Worm (Caenorhabditis elegans): Measurements from ENCODE around the gene Y105C5A.1272.

DNA sequence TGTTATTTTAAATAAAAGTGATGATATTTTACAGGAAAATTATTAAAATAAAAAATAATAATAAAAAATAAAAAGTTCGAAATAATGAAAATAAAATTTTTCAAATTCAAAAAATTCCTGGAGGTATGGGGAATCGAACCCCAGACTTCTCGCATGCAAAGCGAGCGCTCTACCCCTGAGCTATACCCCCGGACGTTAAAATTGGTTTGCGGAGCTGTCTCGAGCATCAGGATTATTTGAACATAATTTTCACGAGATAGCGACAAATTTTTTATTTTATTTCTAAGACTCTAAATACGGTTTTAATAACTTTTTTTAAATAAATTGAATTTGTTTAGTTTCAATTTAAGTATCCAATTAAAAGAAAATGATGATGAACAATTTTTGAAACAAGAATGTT lies 42.6 kb upstream of the Y105C5A.1272 start:
- no peak for TF ChIP-seq cnd-1 (tag; optimal IDR thresholded peaks at IDR 0.05)
- no peak for TF ChIP-seq nhr-237 (tag; optimal IDR thresholded peaks at IDR 0.05)
- TF ChIP-seq mep-1 (tag; optimal IDR thresholded peaks at IDR 0.05), result no peak

Data from whole organism, mixed stage, embryonic.